Fruit fly (Drosophila melanogaster): Measurements from ENCODE around the gene RpL28.

DNA sequence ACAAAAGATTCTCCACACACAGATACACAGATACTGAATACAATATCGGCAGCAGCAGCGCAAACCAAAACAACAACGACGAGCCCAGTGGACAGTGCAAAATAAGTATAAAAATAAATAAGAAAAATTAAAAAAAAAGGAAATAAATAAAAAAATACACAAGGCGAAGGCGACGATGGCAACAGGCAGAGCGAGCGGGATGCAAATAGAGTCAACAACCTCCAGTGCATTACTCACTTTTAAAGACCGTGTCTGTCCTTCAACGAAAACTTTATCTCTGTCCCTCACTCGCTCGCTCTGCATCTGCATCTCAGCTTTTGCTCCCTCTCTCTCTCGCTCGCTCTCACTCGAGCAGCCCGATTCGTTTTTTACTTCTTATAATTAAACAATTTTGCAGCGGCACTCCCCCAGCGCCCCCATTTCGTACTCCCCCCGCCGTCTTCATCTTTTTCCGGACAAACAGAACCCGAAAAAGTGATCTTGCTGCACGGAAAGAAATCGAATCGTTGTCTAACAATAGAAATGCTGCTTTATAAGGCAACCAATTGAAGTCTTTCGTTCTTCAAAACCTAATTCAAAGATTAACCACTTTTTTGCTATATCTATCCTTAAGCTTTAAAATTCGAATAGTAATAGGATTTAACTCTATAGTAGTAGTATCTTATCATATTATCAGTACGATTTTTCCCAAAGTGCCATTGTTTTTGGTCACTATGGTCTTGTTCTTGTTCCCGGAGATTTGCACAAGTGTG, 23.8 kb upstream of the RpL28 start:
- TF ChIP-seq CG6163 (GFP tag; IDR thresholded peaks at IDR 0.05), result peak; percentile 99
- TF ChIP-seq dac (GFP tag; optimal IDR thresholded peaks at IDR 0.05), result peak; percentile 67
- TF ChIP-seq svp (GFP tag), result peak; percentile 94
- peak; percentile 92 for TF ChIP-seq CG34406 (GFP tag; optimal IDR thresholded peaks at IDR 0.05)
- peak; percentile 85 for TF ChIP-seq OdsH (GFP tag; optimal IDR thresholded peaks at IDR 0.05)
- peak; percentile 98 for TF ChIP-seq Eip93F (GFP tag; optimal IDR thresholded peaks at IDR 0.05)
- peak; percentile 100 for TF ChIP-seq CG6854 (GFP tag; optimal IDR thresholded peaks at IDR 0.05)
